Fruit fly (Drosophila melanogaster) whole organism, embryonic: ENCODE data around the gene corto.

Experiments used
- Awh ChIP-seq: fragments of 200-800 bp; sonication (Bioruptor generic); IDR thresholded peaks from 2 replicates; pipeline ENCODE4, ENCODE4 v1.3.6; 2022; ENCODE audit warnings: missing biosample characterization, missing genetic modification characterization
- BtbVII ChIP-seq: fragments of 200-800 bp; sonication (Bioruptor generic); optimal IDR thresholded peaks from 3 replicates; lab custom pipeline; 2017; ENCODE audit warnings: missing biosample characterization, mild to moderate bottlenecking, missing genetic modification characterization
- CG11085 ChIP-seq: fragments of 200-800 bp; sonication (Bioruptor generic); IDR thresholded peaks from 2 replicates; pipeline ENCODE4 v1.3.6; 2022; ENCODE audit warnings: missing biosample characterization, missing genetic modification characterization
- CG11247 ChIP-seq: fragments of 200-800 bp; sonication (Bioruptor generic); IDR thresholded peaks from 2 replicates; pipeline ENCODE4 v1.3.6; 2022; ENCODE audit warnings: missing biosample characterization, missing genetic modification characterization
- CG11504 ChIP-seq: fragments of 200-800 bp; sonication (Bioruptor generic); optimal IDR thresholded peaks from 3 replicates; lab custom pipeline; 2019; ENCODE audit warnings: missing biosample characterization, mild to moderate bottlenecking, missing genetic modification characterization, moderate library complexity
- CG12769 ChIP-seq: fragments of 200-800 bp; sonication (Bioruptor generic); optimal IDR thresholded peaks from 2 replicates; lab custom pipeline; 2019; ENCODE audit warnings: missing biosample characterization, mild to moderate bottlenecking, missing genetic modification characterization, moderate library complexity
- CG17912 ChIP-seq: fragments of 200-800 bp; sonication (Bioruptor generic); optimal IDR thresholded peaks from 2 replicates; lab custom pipeline; 2018; ENCODE audit warnings: missing biosample characterization, mild to moderate bottlenecking, missing genetic modification characterization
- CG2678 ChIP-seq: fragments of 200-800 bp; sonication (Bioruptor generic); optimal IDR thresholded peaks from 3 replicates; lab custom pipeline; 2019; ENCODE audit warnings: missing biosample characterization, mild to moderate bottlenecking, missing genetic modification characterization, moderate library complexity
- CG3847 ChIP-seq: fragments of 200-800 bp; sonication (Bioruptor generic); IDR thresholded peaks from 2 replicates; pipeline ENCODE4 v1.3.6; 2022; ENCODE audit warnings: missing biosample characterization, missing genetic modification characterization
- CG6813 ChIP-seq: fragments of 200-800 bp; sonication (Bioruptor generic); optimal IDR thresholded peaks from 2 replicates; lab custom pipeline; 2017; ENCODE audit warnings: missing biosample characterization, missing genetic modification characterization, mild to moderate bottlenecking, moderate library complexity, missing genetic modification reagents
- CG7987 ChIP-seq: fragments of 200-800 bp; sonication (Bioruptor generic); optimal IDR thresholded peaks from 2 replicates; lab custom pipeline; 2018; ENCODE audit warnings: missing biosample characterization, mild to moderate bottlenecking, missing genetic modification characterization, moderate library complexity
- CG8290 ChIP-seq, 3 experiments: fragments of 200-800 bp; sonication (Bioruptor generic); optimal IDR thresholded peaks; 2 replicates each; lab custom pipeline; 2016 to 2019; ENCODE audit warnings: missing biosample characterization in 3 of 3, missing genetic modification characterization in 3 of 3, mild to moderate bottlenecking in 2 of 3, moderate library complexity in 1 of 3
- CG9727 ChIP-seq: fragments of 200-800 bp; sonication (Bioruptor generic); optimal IDR thresholded peaks from 3 replicates; lab custom pipeline; 2017; ENCODE audit warnings: missing biosample characterization, mild to moderate bottlenecking, missing genetic modification characterization
- Dp ChIP-seq: fragments of 200-800 bp; sonication (Bioruptor generic); optimal IDR thresholded peaks from 2 replicates; lab custom pipeline; 2018; ENCODE audit warnings: missing biosample characterization, mild to moderate bottlenecking, missing genetic modification characterization, moderate library complexity
- GATAe ChIP-seq: fragments of 200-800 bp; sonication (Bioruptor generic); conservative IDR thresholded peaks from 2 replicates; pipeline ENCODE4 v1.3.6; 2022; ENCODE audit warnings: missing biosample characterization, missing genetic modification characterization
- Hey ChIP-seq: fragments of 200-800 bp; sonication (Bioruptor generic); optimal IDR thresholded peaks from 3 replicates; lab custom pipeline; 2018; ENCODE audit warnings: missing biosample characterization, mild to moderate bottlenecking, missing genetic modification characterization
- Mad ChIP-seq: fragments of 200-800 bp; sonication (Bioruptor generic); optimal IDR thresholded peaks from 2 replicates; lab custom pipeline; 2016; ENCODE audit warnings: missing biosample characterization, missing genetic modification characterization
- Med ChIP-seq: fragments of 200-800 bp; sonication (Bioruptor generic); peaks from one replicate; lab custom pipeline; 2016; ENCODE audit warnings: missing biosample characterization, missing genetic modification characterization, mild to moderate bottlenecking, inconsistent platforms, moderate library complexity
- NFAT ChIP-seq: fragments of 200-800 bp; sonication (Bioruptor generic); IDR thresholded peaks from 2 replicates; pipeline ENCODE4 v1.3.6; 2022; ENCODE audit warnings: missing biosample characterization, missing genetic modification characterization
- Pdp1 ChIP-seq, 2 experiments: fragments of 200-800 bp; sonication (Bioruptor generic); optimal IDR thresholded peaks; 3 replicates each; lab custom pipeline; 2016; ENCODE audit warnings: missing biosample characterization in 2 of 2, missing genetic modification characterization in 2 of 2, mild to moderate bottlenecking in 1 of 2, moderate library complexity in 1 of 2
- cad ChIP-seq: fragments of >200 bp; optimal IDR thresholded peaks from 2 replicates; lab custom pipeline; 2017; ENCODE audit warnings: missing biosample characterization, missing genetic modification characterization
- chinmo ChIP-seq: fragments of 200-800 bp; sonication (Bioruptor generic); IDR thresholded peaks from 4 replicates; pipeline ENCODE4 v1.3.6; 2022; ENCODE audit warnings: missing biosample characterization, missing genetic modification characterization; ENCODE audit not compliant: partially characterized antibody
- chm ChIP-seq: fragments of 200-800 bp; sonication (Bioruptor generic); IDR thresholded peaks from 2 replicates; pipeline ENCODE4 v1.3.6; 2022; ENCODE audit warnings: missing biosample characterization, missing genetic modification characterization
- ci ChIP-seq: fragments of 200-800 bp; sonication (Bioruptor generic); IDR thresholded peaks from 3 replicates; pipeline ENCODE4 v1.3.6; 2022; ENCODE audit warnings: missing biosample characterization, missing genetic modification characterization
- cwo ChIP-seq: fragments of 200-800 bp; sonication (Bioruptor generic); optimal IDR thresholded peaks from 3 replicates; lab custom pipeline; 2017; ENCODE audit warnings: missing biosample characterization, missing genetic modification characterization, mild to moderate bottlenecking, moderate library complexity, missing genetic modification reagents
- emc ChIP-seq: fragments of 200-800 bp; sonication (Bioruptor generic); optimal IDR thresholded peaks from 2 replicates; lab custom pipeline; 2016; ENCODE audit warnings: missing biosample characterization, missing genetic modification characterization
- eve ChIP-seq, 2 experiments: fragments of >200 bp; optimal IDR thresholded peaks; 2 replicates each; lab custom pipeline; 2017; ENCODE audit warnings: missing biosample characterization in 2 of 2, missing genetic modification characterization in 2 of 2
- exex ChIP-seq: fragments of 200-800 bp; sonication (Bioruptor generic); optimal IDR thresholded peaks from 4 replicates; lab custom pipeline; 2018; ENCODE audit warnings: missing biosample characterization, mild to moderate bottlenecking, missing genetic modification characterization, moderate library complexity
- grn ChIP-seq: fragments of 200-800 bp; sonication (Bioruptor generic); optimal IDR thresholded peaks from 3 replicates; lab custom pipeline; 2017; ENCODE audit warnings: missing biosample characterization, missing genetic modification characterization
- h ChIP-seq: fragments of >200 bp; optimal IDR thresholded peaks from 2 replicates; lab custom pipeline; 2017
- lab ChIP-seq: fragments of 200-800 bp; sonication (Bioruptor generic); optimal IDR thresholded peaks from 3 replicates; lab custom pipeline; 2017; ENCODE audit warnings: missing biosample characterization, missing genetic modification characterization, mild to moderate bottlenecking, moderate library complexity, missing genetic modification reagents
- nerfin-2 ChIP-seq: fragments of 200-800 bp; sonication (Bioruptor generic); IDR thresholded peaks from 2 replicates; pipeline ENCODE4 v1.3.6; 2022; ENCODE audit warnings: missing biosample characterization, missing genetic modification characterization; ENCODE audit not compliant: partially characterized antibody
- oc ChIP-seq: fragments of 200-800 bp; sonication (Bioruptor generic); optimal IDR thresholded peaks from 2 replicates; lab custom pipeline; 2018; ENCODE audit warnings: missing biosample characterization, mild to moderate bottlenecking, missing genetic modification characterization, moderate library complexity
- pita ChIP-seq: fragments of 200-800 bp; sonication (Bioruptor generic); optimal IDR thresholded peaks from 2 replicates; lab custom pipeline; 2017; ENCODE audit warnings: missing biosample characterization, mild to moderate bottlenecking, missing genetic modification characterization
- psq ChIP-seq: fragments of 200-800 bp; sonication (Bioruptor generic); optimal IDR thresholded peaks from 2 replicates; lab custom pipeline; 2017; ENCODE audit warnings: missing biosample characterization, missing genetic modification characterization
- sd ChIP-seq: fragments of 200-800 bp; sonication (Bioruptor generic); optimal IDR thresholded peaks from 3 replicates; lab custom pipeline; 2018; ENCODE audit warnings: missing biosample characterization, mild to moderate bottlenecking, missing genetic modification characterization, moderate library complexity
- sens ChIP-seq: fragments of 200-800 bp; sonication (Bioruptor generic); peaks from one replicate; lab custom pipeline; 2016; ENCODE audit warnings: missing biosample characterization, missing genetic modification characterization
- stwl ChIP-seq: fragments of 200-800 bp; sonication (Bioruptor generic); optimal IDR thresholded peaks from 3 replicates; lab custom pipeline; 2018; ENCODE audit warnings: missing biosample characterization, mild to moderate bottlenecking, missing genetic modification characterization, moderate library complexity
- trh ChIP-seq: fragments of 200-800 bp; sonication (Bioruptor generic); optimal IDR thresholded peaks from 2 replicates; lab custom pipeline; 2016; ENCODE audit warnings: missing biosample characterization, missing genetic modification characterization
- vfl ChIP-seq: fragments of 200-800 bp; sonication (Bioruptor generic); optimal IDR thresholded peaks from 2 replicates; lab custom pipeline; 2016; ENCODE audit warnings: missing biosample characterization, missing genetic modification characterization
- vnd ChIP-seq: fragments of 200-800 bp; sonication (Bioruptor generic); IDR thresholded peaks from 3 replicates; pipeline ENCODE4 v1.3.6; 2022; ENCODE audit warnings: missing biosample characterization, missing genetic modification characterization; ENCODE audit not compliant: partially characterized antibody
- wor ChIP-seq: fragments of 200-800 bp; sonication (Bioruptor generic); IDR thresholded peaks from 2 replicates; pipeline ENCODE4 v1.3.6; 2022; ENCODE audit warnings: missing biosample characterization, missing genetic modification characterization

Gene corto

dm6 chr3R:5063260-5063667 is 23.6 kb downstream of the corto start (continued):
- no peak for TF ChIP-seq pita (GFP tag; lab: Kevin White, UChicago)
- peak in 1 of 2 experiments; percentile 74 for TF ChIP-seq eve (GFP tag; optimal IDR thresholded peaks at IDR 0.05; lab: Kevin White, UChicago)
- peak; percentile 40 for TF ChIP-seq sd (tag; lab: Kevin White, UChicago)
- TF ChIP-seq CG12769 (tag; lab: Kevin White, UChicago): peak; percentile 56
- TF ChIP-seq CG11247 (GFP tag; lab: Robert Waterston, UW): no peak
- peak; percentile 27 for TF ChIP-seq CG2678
- TF ChIP-seq vnd (GFP tag; lab: Robert Waterston, UW): peak; percentile 50; the same call in 1 of the 3 replicates
- peak; percentile 28 for TF ChIP-seq lab (GFP tag; lab: Kevin White, UChicago)
- TF ChIP-seq Hey (tag; lab: Kevin White, UChicago): peak; percentile 9
- peak; percentile 5 for TF ChIP-seq emc (GFP tag; lab: Kevin White, UChicago)
- TF ChIP-seq Pdp1 (GFP tag; optimal IDR thresholded peaks at IDR 0.05; lab: Kevin White, UChicago): peak in 1 of 2 experiments; percentile 52
- TF ChIP-seq chinmo (GFP tag; lab: Robert Waterston, UW): 0 out of 4 replicates have a peak, but pooled peaks have one; percentile 49
- no peak for TF ChIP-seq sens (GFP tag; lab: Kevin White, UChicago)
- TF ChIP-seq CG17912 (GFP tag; lab: Kevin White, UChicago): no peak
- TF ChIP-seq cwo (GFP tag; lab: Kevin White, UChicago): peak; percentile 50
- TF ChIP-seq exex: peak; percentile 94
- TF ChIP-seq GATAe (GFP tag; lab: Robert Waterston, UW): peak; percentile 48; the same call in 1 of the 2 replicates
- peak; percentile 11 for TF ChIP-seq CG7987
- TF ChIP-seq grn (GFP tag; lab: Kevin White, UChicago): peak; percentile 80

dm6 chr3R:5062502-5062901 is 24.4 kb downstream of the corto start:
- TF ChIP-seq chinmo (GFP tag; lab: Robert Waterston, UW) (0 out of 4 replicates have a peak, but pooled peaks have one; percentile 16), BtbVII (peak; percentile 6), sens (GFP tag; lab: Kevin White, UChicago) (peak; percentile 62), CG6813 (peak; percentile 2), lab (GFP tag; lab: Kevin White, UChicago) (peak; percentile 32), CG9727 (GFP tag; lab: Kevin White, UChicago) (peak; percentile 5), trh (GFP tag; lab: Kevin White, UChicago) (no peak), Mad (GFP tag; lab: Kevin White, UChicago) (no peak), wor (GFP tag; lab: Robert Waterston, UW) (no peak), ci (GFP tag; lab: Robert Waterston, UW) (0 out of 3 replicates have a peak, but pooled peaks have one; percentile 37), CG11085 (GFP tag; lab: Robert Waterston, UW) (0 out of 2 replicates have a peak, but pooled peaks have one; percentile 6), oc (tag; lab: Kevin White, UChicago) (peak; percentile 15), Dp (GFP tag; lab: Kevin White, UChicago) (no peak), cad (GFP tag; lab: Kevin White, UChicago) (peak; percentile 25), psq (no peak)

- peak; percentile 10 for TF ChIP-seq Med (GFP tag; lab: Kevin White, UChicago)
- no peak for TF ChIP-seq CG3847
- peak; percentile 70 for TF ChIP-seq stwl
- peak; percentile 61; the same call in 1 of the 2 replicates for TF ChIP-seq chm
- no peak for TF ChIP-seq NFAT (GFP tag; lab: Robert Waterston, UW)
- TF ChIP-seq Awh (GFP tag; lab: Robert Waterston, UW): 0 out of 2 replicates have a peak, but pooled peaks have one; percentile 11
- peak; percentile 11; the same call in 1 of the 2 replicates for TF ChIP-seq nerfin-2 (GFP tag; lab: Robert Waterston, UW)
- peak; percentile 8; the same call in 1 of the 3 replicates for TF ChIP-seq ci (GFP tag; lab: Robert Waterston, UW)
- TF ChIP-seq CG8290 (GFP tag; optimal IDR thresholded peaks at IDR 0.05; lab: Kevin White, UChicago): no peak
- TF ChIP-seq CG8290 (tag; optimal IDR thresholded peaks at IDR 0.05; lab: Kevin White, UChicago): peak in 1 of 2 experiments; percentile 10
- TF ChIP-seq h: no peak
- TF ChIP-seq CG11504 (tag; lab: Kevin White, UChicago): no peak
- no peak for TF ChIP-seq vfl (GFP tag; lab: Kevin White, UChicago)
These were observed 25.6 kb downstream of the corto start for dm6 chr3R:5061340-5061701.
